Worm (Caenorhabditis elegans) whole organism, early embryonic: Measurements from ENCODE around the gene npr-24.

ENCODE experiments used
- ama-1 ChIP-seq: fragments of 150-350 bp; optimal IDR thresholded peaks from 2 replicates; lab custom pipeline; 2014
- tbx-37 ChIP-seq: fragments of 200-800 bp; sonication (Bioruptor generic); conservative IDR thresholded peaks from 2 replicates; pipeline ENCODE4 v1.3.6; 2022; ENCODE audit warnings: missing genetic modification reagents, missing genetic modification characterization, missing compliant biosample characterization

ce11 chrX:17468483-17468882, 18.2 kb downstream of the npr-24 start:
- TF ChIP-seq tbx-37 (GFP tag; lab: Robert Waterston, UW) (no peak), ama-1 (lab: Kevin White, UChicago) (no peak)
